Worm (Caenorhabditis elegans) whole organism, L1 larva: Measurements from ENCODE around the gene zif-1.

ENCODE experiments used
- C16A3.4 ChIP-seq: fragments of 150-350 bp; optimal IDR thresholded peaks from 2 replicates; lab custom pipeline; 2014; ENCODE audit warnings: missing biosample characterization, missing genetic modification characterization
- Y116A8C.19 ChIP-seq: sonication (generic microtip); optimal IDR thresholded peaks from 2 replicates; lab custom pipeline; 2016; ENCODE audit warnings: missing compliant biosample characterization, missing genetic modification characterization, borderline replicate concordance
- alr-1 ChIP-seq: fragments of 200-800 bp; sonication (Bioruptor generic); optimal IDR thresholded peaks from 2 replicates; lab custom pipeline; 2018; ENCODE audit warnings: borderline replicate concordance, mild to moderate bottlenecking, missing genetic modification characterization, missing compliant biosample characterization
- aly-2 ChIP-seq: fragments of 150-350 bp; optimal IDR thresholded peaks from 2 replicates; lab custom pipeline; 2014; ENCODE audit warnings: missing biosample characterization, missing genetic modification characterization
- ama-1 ChIP-seq: fragments of 150-350 bp; optimal IDR thresholded peaks from 2 replicates; lab custom pipeline; 2014
- blmp-1 ChIP-seq: fragments of 150-350 bp; optimal IDR thresholded peaks from 2 replicates; lab custom pipeline; 2014; ENCODE audit warnings: missing biosample characterization, missing genetic modification characterization
- ceh-63 ChIP-seq: fragments of 200-800 bp; sonication (Bioruptor generic); optimal IDR thresholded peaks from 2 replicates; lab custom pipeline; 2018; ENCODE audit warnings: mild to moderate bottlenecking, missing genetic modification characterization, missing compliant biosample characterization
- ceh-88 ChIP-seq: fragments of 200-800 bp; sonication (Bioruptor generic); IDR thresholded peaks from 2 replicates; pipeline ENCODE4 v1.3.6; 2022; ENCODE audit warnings: missing genetic modification characterization, missing compliant biosample characterization
- efl-1 ChIP-seq, 4 experiments: fragments of 150-350 bp; optimal IDR thresholded peaks in 3 of 4; peaks in 1 of 4; 1 replicate in 1 of 4; 2 replicates in 3 of 4; lab custom pipeline; 2014; ENCODE audit warnings: missing biosample characterization in 2 of 4, missing genetic modification characterization in 2 of 4, missing genetic modification reagents in 2 of 4
- efl-3 ChIP-seq: fragments of 200-800 bp; sonication (Bioruptor generic); optimal IDR thresholded peaks from 2 replicates; lab custom pipeline; 2018; ENCODE audit warnings: mild to moderate bottlenecking, missing genetic modification characterization, missing compliant biosample characterization
- egl-13 ChIP-seq: sonication (generic microtip); optimal IDR thresholded peaks from 2 replicates; lab custom pipeline; 2016; ENCODE audit warnings: missing genotype, missing genetic modification reagents, missing genetic modification characterization, missing compliant biosample characterization
- elt-2 ChIP-seq: sonication (generic microtip); optimal IDR thresholded peaks from 2 replicates; lab custom pipeline; 2016; ENCODE audit warnings: missing genetic modification characterization, mild to moderate bottlenecking, inconsistent platforms, missing compliant biosample characterization, missing genetic modification reagents
- elt-3 ChIP-seq, 6 experiments: fragments of 150-350 bp in 1 of 6; sonication (generic microtip); optimal IDR thresholded peaks; 2 replicates each; lab custom pipeline; 2017 to 2018; ENCODE audit warnings: missing biosample characterization in 6 of 6, missing genetic modification characterization in 6 of 6, inconsistent platforms in 1 of 6
- fkh-10 ChIP-seq: sonication (generic microtip); optimal IDR thresholded peaks from 2 replicates; lab custom pipeline; 2017; ENCODE audit warnings: missing biosample characterization, missing genetic modification reagents, missing genetic modification characterization
- hlh-4 ChIP-seq: sonication (generic microtip); optimal IDR thresholded peaks from 2 replicates; lab custom pipeline; 2016; ENCODE audit warnings: mild to moderate bottlenecking, missing genetic modification characterization, missing compliant biosample characterization
- hpl-2 ChIP-seq: fragments of 150-350 bp; optimal IDR thresholded peaks from 2 replicates; lab custom pipeline; 2014; ENCODE audit warnings: missing biosample characterization, missing genetic modification reagents, missing genetic modification characterization
- isw-1 ChIP-seq: fragments of 200-800 bp; sonication (Bioruptor generic); IDR thresholded peaks from 2 replicates; pipeline ENCODE4 v1.3.6; 2022; ENCODE audit warnings: missing genetic modification characterization, missing compliant biosample characterization
- lin-13 ChIP-seq: fragments of 150-350 bp; optimal IDR thresholded peaks from 2 replicates; lab custom pipeline; 2014; ENCODE audit warnings: missing biosample characterization, missing genetic modification reagents, missing genetic modification characterization
- lin-14 ChIP-seq: fragments of 200-800 bp; sonication (Bioruptor generic); optimal IDR thresholded peaks from 2 replicates; lab custom pipeline; 2018; ENCODE audit warnings: mild to moderate bottlenecking, missing genetic modification characterization, moderate library complexity, missing compliant biosample characterization
- lin-15B ChIP-seq: fragments of 150-350 bp; sonication (generic microtip); optimal IDR thresholded peaks from 3 replicates; lab custom pipeline; 2014; ENCODE audit warnings: missing biosample characterization, missing genetic modification characterization
- lin-35 ChIP-seq, 2 experiments: fragments of 150-350 bp; optimal IDR thresholded peaks; 2 replicates each; lab custom pipeline; 2014; ENCODE audit warnings: missing biosample characterization in 2 of 2, missing genetic modification characterization in 2 of 2, missing genetic modification reagents in 2 of 2
- lin-39 ChIP-seq: fragments of 150-350 bp; optimal IDR thresholded peaks from 2 replicates; lab custom pipeline; 2014; ENCODE audit warnings: missing biosample characterization, missing genetic modification reagents, missing genetic modification characterization
- lir-3 ChIP-seq: sonication (generic microtip); optimal IDR thresholded peaks from 2 replicates; lab custom pipeline; 2016; ENCODE audit warnings: mild to moderate bottlenecking, missing genetic modification characterization, moderate library complexity, missing compliant biosample characterization; ENCODE audit not compliant: poor library complexity
- mdl-1 ChIP-seq, 2 experiments: fragments of 150-350 bp; optimal IDR thresholded peaks; 2 replicates each; lab custom pipeline; 2014 to 2017; ENCODE audit warnings: missing biosample characterization in 2 of 2, missing genetic modification characterization in 2 of 2, inconsistent platforms in 1 of 2
- mef-2 ChIP-seq: fragments of 150-350 bp; optimal IDR thresholded peaks from 2 replicates; lab custom pipeline; 2014; ENCODE audit warnings: missing biosample characterization, missing genetic modification characterization
- mep-1 ChIP-seq: fragments of 150-350 bp; optimal IDR thresholded peaks from 2 replicates; lab custom pipeline; 2014; ENCODE audit warnings: missing biosample characterization, missing genetic modification characterization
- nhr-11 ChIP-seq: fragments of 150-350 bp; optimal IDR thresholded peaks from 2 replicates; lab custom pipeline; 2014; ENCODE audit warnings: missing biosample characterization, missing genetic modification characterization
- nhr-20 ChIP-seq: sonication (generic microtip); optimal IDR thresholded peaks from 2 replicates; lab custom pipeline; 2016; ENCODE audit warnings: mild to moderate bottlenecking, missing genetic modification characterization, missing compliant biosample characterization
- nhr-77 ChIP-seq: fragments of 150-350 bp; optimal IDR thresholded peaks from 2 replicates; lab custom pipeline; 2014; ENCODE audit warnings: missing biosample characterization, missing genetic modification characterization
- nhr-84 ChIP-seq: sonication (generic microtip); optimal IDR thresholded peaks from 2 replicates; lab custom pipeline; 2017; ENCODE audit warnings: missing biosample characterization, missing genetic modification characterization
- pag-3 ChIP-seq: sonication (generic microtip); optimal IDR thresholded peaks from 2 replicates; lab custom pipeline; 2017; ENCODE audit warnings: missing genetic modification characterization, mild to moderate bottlenecking, missing compliant biosample characterization, antibody characterized with exemption, borderline replicate concordance; ENCODE audit not compliant: insufficient read depth
- pax-3 ChIP-seq: fragments of 200-800 bp; sonication (Bioruptor generic); optimal IDR thresholded peaks from 2 replicates; lab custom pipeline; 2018; ENCODE audit warnings: mild to moderate bottlenecking, missing genetic modification characterization, moderate library complexity, missing compliant biosample characterization
- pqm-1 ChIP-seq: sonication (generic microtip); optimal IDR thresholded peaks from 3 replicates; lab custom pipeline; 2017; ENCODE audit warnings: missing biosample characterization, missing genetic modification characterization
- rnt-1 ChIP-seq: sonication (generic microtip); optimal IDR thresholded peaks from 2 replicates; lab custom pipeline; 2016; ENCODE audit warnings: mild to moderate bottlenecking, missing genetic modification characterization, moderate library complexity, missing compliant biosample characterization
- snpc-4 ChIP-seq: fragments of 150-350 bp; optimal IDR thresholded peaks from 2 replicates; lab custom pipeline; 2014; ENCODE audit warnings: missing biosample characterization, missing genetic modification characterization
- snu-23 ChIP-seq: sonication (generic microtip); optimal IDR thresholded peaks from 2 replicates; lab custom pipeline; 2016; ENCODE audit warnings: missing genetic modification characterization, missing compliant biosample characterization
- tlp-1 ChIP-seq: fragments of 150-350 bp; optimal IDR thresholded peaks from 2 replicates; lab custom pipeline; 2014; ENCODE audit warnings: missing biosample characterization, missing genetic modification characterization
- unc-30 ChIP-seq: sonication (generic microtip); optimal IDR thresholded peaks from 2 replicates; lab custom pipeline; 2017; ENCODE audit warnings: missing biosample characterization, missing genetic modification characterization
- unc-62 ChIP-seq: fragments of 150-350 bp; optimal IDR thresholded peaks from 2 replicates; lab custom pipeline; 2014; ENCODE audit warnings: missing biosample characterization, missing genetic modification reagents, missing genetic modification characterization
- unc-86 ChIP-seq: sonication (generic microtip); optimal IDR thresholded peaks from 2 replicates; lab custom pipeline; 2016; ENCODE audit warnings: missing genetic modification characterization, missing compliant biosample characterization
- unc-98 ChIP-seq: fragments of 200-800 bp; sonication (Bioruptor generic); IDR thresholded peaks from 2 replicates; pipeline ENCODE4 v1.3.6; 2022; ENCODE audit warnings: missing genetic modification characterization, missing compliant biosample characterization
- vab-15 ChIP-seq: sonication (generic microtip); optimal IDR thresholded peaks from 2 replicates; lab custom pipeline; 2017; ENCODE audit warnings: missing genotype, mild to moderate bottlenecking, missing genetic modification characterization, missing compliant biosample characterization
- xbp-1 ChIP-seq: sonication (generic microtip); optimal IDR thresholded peaks from 2 replicates; lab custom pipeline; 2016; ENCODE audit warnings: missing genetic modification characterization, missing compliant biosample characterization
- zag-1 ChIP-seq: fragments of 150-350 bp; optimal IDR thresholded peaks from 2 replicates; lab custom pipeline; 2014; ENCODE audit warnings: missing biosample characterization, missing genetic modification characterization
- zip-4 ChIP-seq: fragments of 200-800 bp; sonication (Bioruptor generic); optimal IDR thresholded peaks from 2 replicates; lab custom pipeline; 2018; ENCODE audit warnings: mild to moderate bottlenecking, missing genetic modification characterization, moderate library complexity, missing compliant biosample characterization
- ztf-11 ChIP-seq, 2 experiments: sonication (generic microtip); optimal IDR thresholded peaks; 2 replicates each; lab custom pipeline; 2016 to 2017; ENCODE audit warnings: missing genetic modification characterization in 2 of 2, missing biosample characterization in 1 of 2, missing compliant biosample characterization in 1 of 2

The zif-1 gene

DNA sequence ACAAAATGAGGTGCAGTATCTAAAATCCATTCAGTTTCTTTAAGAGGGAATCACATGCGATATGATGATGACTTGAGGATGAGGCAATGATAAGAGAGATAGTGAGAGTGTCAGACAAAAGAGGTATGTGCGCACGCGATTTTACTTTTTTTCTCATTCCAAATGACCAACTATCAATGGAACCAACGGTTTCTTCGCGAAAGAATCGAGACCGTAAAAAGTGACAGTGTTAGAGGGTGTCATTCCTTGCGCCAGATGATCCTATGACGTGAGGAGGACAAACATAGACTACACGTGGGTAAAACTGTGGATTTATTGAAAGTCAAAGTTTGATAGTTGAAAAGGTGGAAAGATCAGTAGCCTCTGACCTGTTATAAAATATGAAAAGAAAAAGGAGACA, 18.8 kb upstream of the zif-1 start (continued):
- TF ChIP-seq lir-3 (tag; lab: Kevin White, UChicago) (peak; percentile 40), alr-1 (tag; lab: Kevin White, UChicago) (no peak), unc-86 (tag; lab: Kevin White, UChicago) (no peak), aly-2 (tag; lab: Kevin White, UChicago) (no peak), mep-1 (peak; percentile 25), nhr-84 (tag; lab: Kevin White, UChicago) (no peak), snu-23 (peak; percentile 35), C16A3.4 (tag; lab: Kevin White, UChicago) (peak; percentile 1), snpc-4 (tag; lab: Kevin White, UChicago) (no peak), nhr-20 (peak; percentile 67), blmp-1 (peak; percentile 97), lin-14 (GFP tag; lab: Kevin White, UChicago) (peak; percentile 58), pax-3 (tag; lab: Kevin White, UChicago) (no peak), tlp-1 (tag; lab: Kevin White, UChicago) (no peak), mdl-1 (tag; optimal IDR thresholded peaks at IDR 0.05; lab: Kevin White, UChicago) (peak in 1 of 2 experiments; percentile 87), xbp-1 (tag; lab: Kevin White, UChicago) (no peak), elt-3 (tag; optimal IDR thresholded peaks at IDR 0.05; lab: Kevin White, UChicago) (peak; percentile 16 to 87 (median 75))

ce11 chrIII:8984412-8984811, 18.2 kb upstream of the zif-1 start:
- TF ChIP-seq pag-3 (tag; lab: Kevin White, UChicago): no peak
- TF ChIP-seq blmp-1: peak; percentile 51
- no peak for TF ChIP-seq lin-13
- peak; percentile 7 for TF ChIP-seq elt-2 (tag; lab: Kevin White, UChicago)
- TF ChIP-seq, all 84 proteins: peak for 2

DNA sequence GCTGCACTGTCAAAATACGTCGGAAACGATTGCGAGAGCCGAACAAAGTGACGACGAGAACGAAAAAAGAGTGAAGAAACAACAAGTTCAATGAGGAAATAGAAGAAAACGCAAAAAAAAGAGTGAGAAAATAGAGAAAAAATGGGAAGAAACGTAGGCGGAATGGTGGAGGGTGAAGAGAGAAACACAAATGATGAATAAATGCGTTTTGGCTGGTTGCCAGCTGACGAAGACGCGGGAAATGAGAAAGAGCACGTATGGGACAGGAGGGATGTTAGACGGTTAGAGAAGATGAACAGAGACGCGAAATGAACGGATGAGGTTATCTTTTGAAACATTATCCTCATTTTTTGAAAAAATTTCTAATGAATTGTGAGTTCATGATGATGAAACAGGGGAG, 17.6 kb upstream of the zif-1 start:
- TF ChIP-seq rnt-1 (peak; percentile 49), egl-13 (tag; lab: Kevin White, UChicago) (no peak), lir-3 (tag; lab: Kevin White, UChicago) (no peak), pax-3 (tag; lab: Kevin White, UChicago) (no peak), pag-3 (tag; lab: Kevin White, UChicago) (no peak), unc-98 (GFP tag; lab: Robert Waterston, UW) (no peak), ama-1 (no peak), zag-1 (tag; lab: Kevin White, UChicago) (no peak), efl-1 (optimal IDR thresholded peaks at IDR 0.05; lab: Kevin White, UChicago) (peak; percentile 57 to 72), efl-1 (GFP tag; optimal IDR thresholded peaks at IDR 0.05 in 1 of 2; lab: Kevin White, UChicago) (peak; percentile 45 to 89), nhr-77 (tag; lab: Kevin White, UChicago) (peak; percentile 82), elt-2 (tag; lab: Kevin White, UChicago) (no peak), hpl-2 (GFP tag; lab: Kevin White, UChicago) (no peak), nhr-11 (no peak), ceh-63 (GFP tag; lab: Kevin White, UChicago) (no peak), fkh-10 (peak; percentile 47), Y116A8C.19 (tag; lab: Kevin White, UChicago) (no peak), ztf-11 (tag; optimal IDR thresholded peaks at IDR 0.05; lab: Kevin White, UChicago) (no peak), zip-4 (no peak), lin-39 (no peak), ceh-88 (GFP tag; lab: Robert Waterston, UW) (0 out of 2 replicates have a peak, but pooled peaks have one; percentile 28), C16A3.4 (tag; lab: Kevin White, UChicago) (peak; percentile 52), hlh-4 (no peak), nhr-20 (peak; percentile 67), elt-3 (tag; optimal IDR thresholded peaks at IDR 0.05; lab: Kevin White, UChicago) (peak in 2 of 6 experiments; percentile 23 to 42), efl-3 (GFP tag; lab: Kevin White, UChicago) (no peak), unc-30 (no peak), vab-15 (tag; lab: Kevin White, UChicago) (no peak), pqm-1 (no peak), unc-62 (GFP tag; lab: Kevin White, UChicago) (no peak), mep-1 (peak; percentile 78), isw-1 (GFP tag; lab: Robert Waterston, UW) (peak; percentile 9; the same call in 1 of the 2 replicates), alr-1 (tag; lab: Kevin White, UChicago) (no peak), lin-13 (no peak), mef-2 (peak; percentile 36), lin-15B (peak; percentile 34), unc-86 (tag; lab: Kevin White, UChicago) (peak; percentile 31), snu-23 (peak; percentile 67), lin-35 (GFP tag; optimal IDR thresholded peaks at IDR 0.05; lab: Kevin White, UChicago) (peak; percentile 54 to 67)
